Worm (Caenorhabditis elegans) whole organism, L2 larva: Measurements from ENCODE around the gene srz-67.
A peak's percentile ranks its signal among the peaks of the same experiment; 100 is the strongest.

Source experiments
- C34F6.9 ChIP-seq: fragments of 150-350 bp; optimal IDR thresholded peaks from 2 replicates; lab custom pipeline; 2014; ENCODE audit warnings: missing biosample characterization, missing genetic modification characterization
- F13H6.1 ChIP-seq: sonication (generic microtip); optimal IDR thresholded peaks from 2 replicates; lab custom pipeline; 2016; ENCODE audit warnings: missing genetic modification characterization, missing compliant biosample characterization
- R02D3.7 ChIP-seq: fragments of 150-350 bp; optimal IDR thresholded peaks from 2 replicates; lab custom pipeline; 2014; ENCODE audit warnings: missing biosample characterization, missing genetic modification characterization
- Y55F3AM.14 ChIP-seq: fragments of 200-800 bp; sonication (Bioruptor generic); optimal IDR thresholded peaks from 2 replicates; lab custom pipeline; 2018; ENCODE audit warnings: mild to moderate bottlenecking, missing genetic modification characterization, missing compliant biosample characterization
- ZK546.5 ChIP-seq: sonication (generic microtip); optimal IDR thresholded peaks from 2 replicates; lab custom pipeline; 2017; ENCODE audit warnings: missing biosample characterization, missing genetic modification characterization
- ama-1 ChIP-seq: fragments of 150-350 bp; optimal IDR thresholded peaks from 2 replicates; lab custom pipeline; 2018; ENCODE audit warnings: inconsistent platforms
- ceh-16 ChIP-seq: fragments of 150-350 bp; optimal IDR thresholded peaks from 2 replicates; lab custom pipeline; 2014; ENCODE audit warnings: missing biosample characterization, missing genetic modification characterization
- ceh-82 ChIP-seq: fragments of 150-350 bp; optimal IDR thresholded peaks from 2 replicates; lab custom pipeline; 2014; ENCODE audit warnings: missing biosample characterization, missing genetic modification characterization
- crh-2 ChIP-seq: sonication (generic microtip); optimal IDR thresholded peaks from 2 replicates; lab custom pipeline; 2017; ENCODE audit warnings: missing biosample characterization, missing genetic modification characterization
- egl-27 ChIP-seq: sonication (generic microtip); optimal IDR thresholded peaks from 3 replicates; lab custom pipeline; 2017; ENCODE audit warnings: missing biosample characterization, missing genetic modification reagents, missing genetic modification characterization
- fos-1 ChIP-seq: fragments of 150-350 bp; optimal IDR thresholded peaks from 2 replicates; lab custom pipeline; 2014; ENCODE audit warnings: missing biosample characterization, missing genetic modification characterization
- gmeb-1 ChIP-seq: fragments of 150-350 bp; optimal IDR thresholded peaks from 2 replicates; lab custom pipeline; 2014; ENCODE audit warnings: missing biosample characterization, missing genetic modification characterization
- lin-11 ChIP-seq: fragments of 150-350 bp; sonication (generic microtip); optimal IDR thresholded peaks from 2 replicates; lab custom pipeline; 2014; ENCODE audit warnings: missing biosample characterization, missing genetic modification characterization, inconsistent platforms, mixed read lengths
- lsy-2 ChIP-seq, 2 experiments: fragments of 150-350 bp in 1 of 2; sonication (generic microtip) in 1 of 2; optimal IDR thresholded peaks; 2 replicates each; lab custom pipeline; 2014 to 2017; ENCODE audit warnings: missing biosample characterization in 2 of 2, missing genetic modification characterization in 2 of 2
- mab-5 ChIP-seq: fragments of 150-350 bp; optimal IDR thresholded peaks from 2 replicates; lab custom pipeline; 2014; ENCODE audit warnings: missing biosample characterization, missing genetic modification characterization
- mbf-1 ChIP-seq: sonication (generic microtip); optimal IDR thresholded peaks from 2 replicates; lab custom pipeline; 2017; ENCODE audit warnings: missing biosample characterization, missing genetic modification characterization
- mdl-1 ChIP-seq, 2 experiments: fragments of 150-350 bp in 1 of 2; sonication (generic microtip) in 1 of 2; optimal IDR thresholded peaks; 2 replicates each; lab custom pipeline; 2017; ENCODE audit warnings: missing biosample characterization in 2 of 2, missing genetic modification characterization in 2 of 2
- nhr-10 ChIP-seq: sonication (generic microtip); optimal IDR thresholded peaks from 2 replicates; lab custom pipeline; 2017; ENCODE audit warnings: missing biosample characterization, missing genetic modification characterization
- nhr-11 ChIP-seq: fragments of 150-350 bp; optimal IDR thresholded peaks from 2 replicates; lab custom pipeline; 2014; ENCODE audit warnings: missing biosample characterization, missing genetic modification characterization
- nhr-12 ChIP-seq: fragments of 150-350 bp; optimal IDR thresholded peaks from 2 replicates; lab custom pipeline; 2014; ENCODE audit warnings: missing biosample characterization, missing genetic modification characterization
- nhr-21 ChIP-seq: fragments of 150-350 bp; optimal IDR thresholded peaks from 2 replicates; lab custom pipeline; 2014; ENCODE audit warnings: missing biosample characterization, missing genetic modification characterization
- nhr-237 ChIP-seq: fragments of 150-350 bp; optimal IDR thresholded peaks from 2 replicates; lab custom pipeline; 2014; ENCODE audit warnings: missing biosample characterization, missing genetic modification characterization
- nhr-6 ChIP-seq: fragments of 150-350 bp; optimal IDR thresholded peaks from 2 replicates; lab custom pipeline; 2014; ENCODE audit warnings: missing biosample characterization, missing genetic modification characterization
- nhr-77 ChIP-seq: fragments of 150-350 bp; optimal IDR thresholded peaks from 2 replicates; lab custom pipeline; 2014; ENCODE audit warnings: missing biosample characterization, missing genetic modification characterization
- skn-1 ChIP-seq: sonication (generic microtip); optimal IDR thresholded peaks from 2 replicates; lab custom pipeline; 2017; ENCODE audit warnings: missing biosample characterization, missing genetic modification characterization
- sma-3 ChIP-seq: sonication (generic microtip); optimal IDR thresholded peaks from 2 replicates; lab custom pipeline; 2016; ENCODE audit warnings: missing genetic modification reagents, missing genetic modification characterization, missing compliant biosample characterization
- sma-9 ChIP-seq, 2 experiments: fragments of 150-350 bp in 1 of 2; sonication (generic microtip) in 1 of 2; optimal IDR thresholded peaks; 2 replicates each; lab custom pipeline; 2014 to 2016; ENCODE audit warnings: missing genetic modification characterization in 2 of 2, mild to moderate bottlenecking in 1 of 2, missing biosample characterization in 1 of 2, missing compliant biosample characterization in 1 of 2, missing genetic modification reagents in 1 of 2, moderate library complexity in 1 of 2
- unc-55 ChIP-seq: fragments of 150-350 bp; sonication (generic microtip); optimal IDR thresholded peaks from 3 replicates; lab custom pipeline; 2014; ENCODE audit warnings: missing biosample characterization, missing genetic modification reagents, missing genetic modification characterization
- unc-62 ChIP-seq: fragments of 150-350 bp; optimal IDR thresholded peaks from 2 replicates; lab custom pipeline; 2014; ENCODE audit warnings: missing biosample characterization, missing genetic modification reagents, missing genetic modification characterization
- zag-1 ChIP-seq: fragments of 150-350 bp; optimal IDR thresholded peaks from 2 replicates; lab custom pipeline; 2014; ENCODE audit warnings: missing biosample characterization, missing genetic modification characterization
- ztf-1 ChIP-seq: fragments of 200-800 bp; sonication (Bioruptor generic); conservative IDR thresholded peaks from 2 replicates; pipeline ENCODE4 v1.3.6; 2022; ENCODE audit warnings: missing genetic modification characterization, missing compliant biosample characterization
- ztf-11 ChIP-seq: sonication (generic microtip); optimal IDR thresholded peaks from 2 replicates; lab custom pipeline; 2017; ENCODE audit warnings: missing biosample characterization, missing genetic modification characterization
- ztf-4 ChIP-seq: fragments of 150-350 bp; optimal IDR thresholded peaks from 2 replicates; lab custom pipeline; 2014; ENCODE audit warnings: missing biosample characterization, missing genetic modification characterization

srz-67 gene

ce11 chrII:3274923-3275322 lies 38.0 kb upstream of the srz-67 start, which contains the start of gene F02E11.3:
F02E11.3 (minus strand) TSS chrII:3275023.
- no peak for TF ChIP-seq fos-1 (tag; lab: Kevin White, UChicago)
- no peak for TF ChIP-seq lsy-2 (tag; optimal IDR thresholded peaks at IDR 0.05; lab: Kevin White, UChicago)
- no peak for TF ChIP-seq ceh-16 (tag; lab: Kevin White, UChicago)

ce11 chrII:3270598-3270997 lies 33.7 kb upstream of the srz-67 start:
- no peak for TF ChIP-seq mab-5
- TF ChIP-seq ceh-16 (tag; lab: Kevin White, UChicago): no peak
- TF ChIP-seq ZK546.5 (tag; lab: Kevin White, UChicago): no peak
- no peak for TF ChIP-seq Y55F3AM.14 (GFP tag; lab: Kevin White, UChicago)
- no peak for TF ChIP-seq mdl-1 (tag; optimal IDR thresholded peaks at IDR 0.05; lab: Kevin White, UChicago)
- TF ChIP-seq ztf-4 (tag; lab: Kevin White, UChicago): no peak
- TF ChIP-seq zag-1 (tag; lab: Kevin White, UChicago): no peak
- no peak for TF ChIP-seq nhr-237 (tag; lab: Kevin White, UChicago)
- no peak for TF ChIP-seq nhr-11 (tag; lab: Kevin White, UChicago)
- TF ChIP-seq ama-1 (lab: Kevin White, UChicago): no peak
- TF ChIP-seq unc-62 (GFP tag; lab: Kevin White, UChicago): no peak
- no peak for TF ChIP-seq skn-1 (tag; lab: Kevin White, UChicago)
- no peak for TF ChIP-seq ztf-1
- no peak for TF ChIP-seq gmeb-1
- no peak for TF ChIP-seq crh-2 (tag; lab: Kevin White, UChicago)
- no peak for TF ChIP-seq nhr-10 (tag; lab: Kevin White, UChicago)
- no peak for TF ChIP-seq sma-3 (GFP tag; lab: Kevin White, UChicago)
- no peak for TF ChIP-seq nhr-12
- TF ChIP-seq unc-55 (GFP tag; lab: Kevin White, UChicago): peak; percentile 66
- peak in 1 of 2 experiments; percentile 38 for TF ChIP-seq lsy-2 (tag; optimal IDR thresholded peaks at IDR 0.05; lab: Kevin White, UChicago)
- no peak for TF ChIP-seq lin-11
- TF ChIP-seq C34F6.9 (tag; lab: Kevin White, UChicago): peak; percentile 66
- TF ChIP-seq fos-1 (tag; lab: Kevin White, UChicago): no peak
- no peak for TF ChIP-seq nhr-21 (tag; lab: Kevin White, UChicago)
- TF ChIP-seq, all 48 proteins: peak for 3

ce11 chrII:3267815-3268214 lies 30.9 kb upstream of the srz-67 start:
- TF ChIP-seq egl-27 (tag; lab: Kevin White, UChicago) (no peak), crh-2 (tag; lab: Kevin White, UChicago) (peak; percentile 12)

- no peak for TF ChIP-seq ceh-82 (tag; lab: Kevin White, UChicago)
- TF ChIP-seq ztf-4 (tag; lab: Kevin White, UChicago): no peak
- no peak for TF ChIP-seq ztf-11
- no peak for TF ChIP-seq mab-5
- TF ChIP-seq nhr-77 (tag; lab: Kevin White, UChicago): no peak
- no peak for TF ChIP-seq nhr-6 (tag; lab: Kevin White, UChicago)
Observed at ce11 chrII:3267365-3267764, 30.4 kb upstream of the srz-67 start, which contains the start of gene F02E11.7. F02E11.7 (plus strand) TSS chrII:3267665.

ce11 chrII:3264704-3265103 lies 27.8 kb upstream of the srz-67 start:
- TF ChIP-seq R02D3.7 (tag; lab: Kevin White, UChicago) (no peak), F13H6.1 (no peak), sma-9 (GFP tag; optimal IDR thresholded peaks at IDR 0.05; lab: Kevin White, UChicago) (no peak), sma-9 (tag; optimal IDR thresholded peaks at IDR 0.05; lab: Kevin White, UChicago) (no peak), nhr-6 (tag; lab: Kevin White, UChicago) (no peak), nhr-10 (tag; lab: Kevin White, UChicago) (no peak), crh-2 (tag; lab: Kevin White, UChicago) (no peak), lsy-2 (tag; optimal IDR thresholded peaks at IDR 0.05; lab: Kevin White, UChicago) (no peak), mbf-1 (tag; lab: Kevin White, UChicago) (no peak), mdl-1 (tag; optimal IDR thresholded peaks at IDR 0.05; lab: Kevin White, UChicago) (no peak)
- TF ChIP-seq, all 48 proteins: peak for 0
